Worm (Caenorhabditis elegans): ENCODE measurements around the gene M02D8.6.

DNA sequence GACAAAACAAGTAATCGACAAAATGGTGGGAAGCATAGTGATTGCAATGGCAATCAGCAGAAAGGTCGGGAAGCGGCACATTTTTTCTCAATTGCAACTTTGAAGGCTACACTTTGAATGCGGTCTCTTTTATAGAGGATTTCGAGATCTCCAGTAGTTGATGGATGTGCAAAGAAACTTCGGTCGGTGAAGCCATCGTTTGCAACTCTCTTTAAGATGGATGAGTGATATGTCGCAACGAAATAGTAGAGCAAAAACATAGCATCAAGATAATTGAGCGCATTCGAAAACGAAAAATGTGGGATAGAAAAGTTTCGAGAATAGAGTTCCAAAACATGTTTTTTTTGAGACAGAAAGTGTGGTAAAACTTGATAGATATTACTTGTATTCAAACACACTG is 4.4 kb downstream of the M02D8.6 start, which contains the start of gene EGAP4.1:
- TF ChIP-seq lsy-2 (tag; optimal IDR thresholded peaks at IDR 0.05) (no peak), ama-1 (optimal IDR thresholded peaks at IDR 0.05) (no peak), daf-12 (tag; optimal IDR thresholded peaks at IDR 0.05) (no peak), nhr-41 (GFP tag; IDR thresholded peaks at IDR 0.05) (no peak), lin-13 (GFP tag; optimal IDR thresholded peaks at IDR 0.05) (no peak), skn-1 (tag; optimal IDR thresholded peaks at IDR 0.05) (no peak), madf-5 (GFP tag; IDR thresholded peaks at IDR 0.05) (no peak), unc-130 (GFP tag; optimal IDR thresholded peaks at IDR 0.05) (no peak), unc-62 (GFP tag; optimal IDR thresholded peaks at IDR 0.05 in 1 of 2) (no peak), unc-62 (tag; optimal IDR thresholded peaks at IDR 0.05) (no peak), fkh-10 (GFP tag; optimal IDR thresholded peaks at IDR 0.05) (no peak)

Measured in whole organism, L4 larva.